Fruit fly (Drosophila melanogaster) whole organism, larva: ENCODE results near the gene CG15035.

ENCODE experiments used
- noc ChIP-seq: fragments of 200-800 bp; sonication (Bioruptor generic); optimal IDR thresholded peaks from 3 replicates; lab custom pipeline; 2019; ENCODE audit warnings: missing biosample characterization, mild to moderate bottlenecking, missing genetic modification characterization, moderate library complexity

The CG15035 gene

dm6 chrX:7377840-7378239 is 25.1 kb downstream of the CG15035 start, which contains the start of gene CheA7a:
TSS of gene CheA7a (plus strand) at chrX:7378140.
- TF ChIP-seq noc, result no peak

- no peak for TF ChIP-seq noc
These were observed 30.5 kb downstream of the CG15035 start for dm6 chrX:7372475-7372874.

- TF ChIP-seq noc, result no peak
These were observed 34.6 kb downstream of the CG15035 start for dm6 chrX:7368361-7368760.

dm6 chrX:7358496-7358895 is 44.5 kb downstream of the CG15035 start, which contains the start of gene CG1999:
TSS of gene CG1999 (plus strand) at chrX:7358796.
- no peak for TF ChIP-seq noc
